Worm (Caenorhabditis elegans) whole organism, young adult: ENCODE results near the gene nhr-129.

Source experiments
- B0336.3 ChIP-seq: fragments of 200-800 bp; sonication (Bioruptor generic); IDR thresholded peaks from 2 replicates; pipeline ENCODE4 v1.3.6; 2022; ENCODE audit warnings: missing genetic modification characterization, missing compliant biosample characterization
- D2030.7 ChIP-seq: fragments of 200-800 bp; sonication (Bioruptor generic); IDR thresholded peaks from 2 replicates; pipeline ENCODE4 v1.3.6; 2022; ENCODE audit warnings: missing genetic modification reagents, missing genetic modification characterization, missing compliant biosample characterization
- Y56A3A.18 ChIP-seq: fragments of 200-800 bp; sonication (Bioruptor generic); IDR thresholded peaks from 2 replicates; pipeline ENCODE4 v1.3.6; 2022; ENCODE audit warnings: missing genetic modification reagents, missing genetic modification characterization, missing compliant biosample characterization
- attf-6 ChIP-seq: fragments of 200-800 bp; sonication (Bioruptor generic); IDR thresholded peaks from 2 replicates; pipeline ENCODE4 v1.3.6; 2022; ENCODE audit warnings: missing genetic modification reagents, missing genetic modification characterization, missing compliant biosample characterization
- ccch-3 ChIP-seq: fragments of 200-800 bp; sonication (Bioruptor generic); optimal IDR thresholded peaks from 2 replicates; lab custom pipeline; 2018; ENCODE audit warnings: mild to moderate bottlenecking, missing genetic modification characterization, missing compliant biosample characterization
- cebp-1 ChIP-seq, 2 experiments: fragments of 200-800 bp in 1 of 2; sonication (Bioruptor generic) in 1 of 2; sonication (generic microtip) in 1 of 2; IDR thresholded peaks in 1 of 2; optimal IDR thresholded peaks in 1 of 2; 2 replicates each; pipeline versions ENCODE4 v1.3.6 to Lab custom; 2017 to 2022; ENCODE audit warnings: missing compliant biosample characterization in 2 of 2, missing genetic modification characterization in 2 of 2, mild to moderate bottlenecking in 1 of 2, missing genetic modification reagents in 1 of 2, moderate library complexity in 1 of 2
- ceh-27 ChIP-seq: fragments of 200-800 bp; sonication (Bioruptor generic); optimal IDR thresholded peaks from 2 replicates; lab custom pipeline; 2018; ENCODE audit warnings: mild to moderate bottlenecking, missing genetic modification characterization, moderate library complexity, missing compliant biosample characterization
- chd-7 ChIP-seq: sonication (generic microtip); optimal IDR thresholded peaks from 2 replicates; lab custom pipeline; 2016; ENCODE audit warnings: mild to moderate bottlenecking, missing genetic modification characterization, moderate library complexity, missing compliant biosample characterization
- egl-44 ChIP-seq: fragments of 200-800 bp; sonication (Bioruptor generic); IDR thresholded peaks from 2 replicates; pipeline ENCODE4 v1.3.6; 2022; ENCODE audit warnings: missing genetic modification reagents, missing genetic modification characterization, missing compliant biosample characterization
- fkh-3 ChIP-seq: sonication (generic microtip); optimal IDR thresholded peaks from 2 replicates; lab custom pipeline; 2016; ENCODE audit warnings: mild to moderate bottlenecking, missing genetic modification characterization, missing compliant biosample characterization
- madf-10 ChIP-seq: sonication (generic microtip); optimal IDR thresholded peaks from 2 replicates; lab custom pipeline; 2016; ENCODE audit warnings: mild to moderate bottlenecking, missing genetic modification characterization, missing compliant biosample characterization
- mel-28 ChIP-seq: sonication (generic microtip); optimal IDR thresholded peaks from 2 replicates; lab custom pipeline; 2016; ENCODE audit warnings: borderline replicate concordance, mild to moderate bottlenecking, missing genetic modification characterization, missing compliant biosample characterization
- nfya-2 ChIP-seq: fragments of 200-800 bp; sonication (Bioruptor generic); IDR thresholded peaks from 2 replicates; pipeline ENCODE4 v1.3.6; 2022; ENCODE audit warnings: missing genetic modification reagents, missing genetic modification characterization, missing compliant biosample characterization
- snpc-4 ChIP-seq, 5 experiments: fragments of 150-350 bp in 1 of 5; sonication (generic microtip) in 4 of 5; optimal IDR thresholded peaks; 2 replicates each; lab custom pipeline; 2014 to 2018; ENCODE audit warnings: missing genetic modification characterization in 5 of 5, missing biosample characterization in 3 of 5, antibody characterized with exemption in 2 of 5, mild to moderate bottlenecking in 2 of 5, missing compliant biosample characterization in 2 of 5, missing genotype in 2 of 5, moderate library complexity in 2 of 5, missing genetic modification reagents in 1 of 5

DNA sequence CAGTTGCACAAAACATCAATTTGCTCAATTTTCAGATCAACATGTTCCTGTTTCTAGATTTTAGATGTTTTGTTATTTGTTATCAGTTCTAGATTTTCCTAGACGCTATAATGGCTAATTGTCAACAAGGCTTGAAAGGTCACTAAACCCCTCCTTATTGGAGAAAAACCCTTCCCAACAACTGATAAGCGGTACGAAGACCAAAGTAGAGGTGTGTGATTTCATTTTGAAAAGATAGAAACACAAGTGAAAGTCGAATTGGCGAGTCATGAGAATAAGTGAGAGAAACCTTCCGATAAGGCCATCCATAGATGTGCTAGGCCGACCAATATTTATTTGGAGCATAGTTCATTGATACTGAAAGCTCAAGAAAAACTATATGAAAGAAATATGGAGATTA, 42.8 kb upstream of the nhr-129 start:
- TF ChIP-seq nfya-2 (GFP tag; lab: Robert Waterston, UW) (no peak), B0336.3 (GFP tag; lab: Robert Waterston, UW) (no peak), madf-10 (tag; lab: Kevin White, UChicago) (peak; percentile 6), chd-7 (tag; lab: Kevin White, UChicago) (no peak), ccch-3 (GFP tag; lab: Kevin White, UChicago) (no peak), ceh-27 (GFP tag; lab: Kevin White, UChicago) (no peak), egl-44 (GFP tag; lab: Robert Waterston, UW) (0 out of 2 replicates have a peak, but pooled peaks have one; percentile 25), D2030.7 (no peak), cebp-1 (GFP tag; IDR thresholded peaks at IDR 0.05; lab: Robert Waterston, UW) (no peak), cebp-1 (tag; optimal IDR thresholded peaks at IDR 0.05; lab: Kevin White, UChicago) (peak; percentile 21), snpc-4 (GFP tag; optimal IDR thresholded peaks at IDR 0.05; lab: Kevin White, UChicago) (no peak), snpc-4 (tag; optimal IDR thresholded peaks at IDR 0.05; lab: Kevin White, UChicago) (no peak), attf-6 (GFP tag; lab: Robert Waterston, UW) (no peak), fkh-3 (tag; lab: Kevin White, UChicago) (no peak), mel-28 (tag; lab: Kevin White, UChicago) (no peak), Y56A3A.18 (GFP tag; lab: Robert Waterston, UW) (no peak)
